Worm (Caenorhabditis elegans): ENCODE data around the gene B0244.10.

ce11 chrIII:5691826-5692225, 43.1 kb upstream of the B0244.10 start:
- no peak for TF ChIP-seq nhr-11 (tag; optimal IDR thresholded peaks at IDR 0.05)
- no peak for TF ChIP-seq ztf-4 (tag; optimal IDR thresholded peaks at IDR 0.05)
- TF ChIP-seq mep-1 (tag; optimal IDR thresholded peaks at IDR 0.05), result no peak
- TF ChIP-seq elt-2 (tag; optimal IDR thresholded peaks at IDR 0.05), result no peak
- no peak for TF ChIP-seq zag-1 (tag; optimal IDR thresholded peaks at IDR 0.05)
- TF ChIP-seq nhr-19 (GFP tag; conservative IDR thresholded peaks at IDR 0.05), result no peak
- TF ChIP-seq ces-1 (GFP tag; optimal IDR thresholded peaks at IDR 0.05), result no peak
- TF ChIP-seq nhr-76 (tag; optimal IDR thresholded peaks at IDR 0.05), result no peak
- TF ChIP-seq nhr-77 (tag; optimal IDR thresholded peaks at IDR 0.05), result no peak

Data from whole organism, L1 larva.